Fruit fly (Drosophila melanogaster) whole organism, embryonic: ENCODE results near the gene Kdm3.

Experiments used
- Blimp-1 ChIP-seq: fragments of 200-800 bp; sonication (Bioruptor generic); optimal IDR thresholded peaks from 3 replicates; lab custom pipeline; 2018; ENCODE audit warnings: missing biosample characterization, missing genetic modification characterization, mild to moderate bottlenecking, moderate library complexity, missing genetic modification reagents
- Bteb2 ChIP-seq: fragments of 200-800 bp; sonication (Bioruptor generic); optimal IDR thresholded peaks from 2 replicates; lab custom pipeline; 2016; ENCODE audit warnings: missing biosample characterization, missing genetic modification characterization
- CG10267 ChIP-seq: fragments of 200-800 bp; sonication (Bioruptor generic); optimal IDR thresholded peaks from 2 replicates; lab custom pipeline; 2018; ENCODE audit warnings: missing biosample characterization, mild to moderate bottlenecking, missing genetic modification characterization, moderate library complexity
- CG10565 ChIP-seq: fragments of 200-800 bp; sonication (Bioruptor generic); optimal IDR thresholded peaks from 3 replicates; lab custom pipeline; 2016; ENCODE audit warnings: missing biosample characterization, mild to moderate bottlenecking, missing genetic modification characterization
- CG11085 ChIP-seq: fragments of 200-800 bp; sonication (Bioruptor generic); IDR thresholded peaks from 2 replicates; pipeline ENCODE4 v1.3.6; 2022; ENCODE audit warnings: missing biosample characterization, missing genetic modification characterization
- CG12155 ChIP-seq: fragments of 200-800 bp; sonication (Bioruptor generic); optimal IDR thresholded peaks from 3 replicates; lab custom pipeline; 2016; ENCODE audit warnings: missing biosample characterization, missing genetic modification characterization
- CG12659 ChIP-seq: fragments of 200-800 bp; sonication (Bioruptor generic); optimal IDR thresholded peaks from 3 replicates; lab custom pipeline; 2017; ENCODE audit warnings: mild to moderate bottlenecking, missing biosample characterization, missing genetic modification reagents, missing genetic modification characterization
- CG14050 ChIP-seq: fragments of 200-800 bp; sonication (Bioruptor generic); IDR thresholded peaks from 3 replicates; pipeline ENCODE4 v1.3.6; 2022; ENCODE audit warnings: missing biosample characterization, missing genetic modification characterization
- CG15011 ChIP-seq: fragments of 200-800 bp; sonication (Bioruptor generic); optimal IDR thresholded peaks from 3 replicates; lab custom pipeline; 2018; ENCODE audit warnings: missing biosample characterization, mild to moderate bottlenecking, missing genetic modification characterization
- CG17186 ChIP-seq: fragments of 200-800 bp; sonication (Bioruptor generic); optimal IDR thresholded peaks from 3 replicates; lab custom pipeline; 2017; ENCODE audit warnings: missing biosample characterization, missing genetic modification reagents, missing genetic modification characterization
- CG2889 ChIP-seq: fragments of 200-800 bp; sonication (Bioruptor generic); IDR thresholded peaks from 3 replicates; pipeline ENCODE4 v1.3.6; 2022; ENCODE audit warnings: missing biosample characterization, missing genetic modification characterization
- CG3163 ChIP-seq: fragments of 200-800 bp; sonication (Bioruptor generic); optimal IDR thresholded peaks from 3 replicates; lab custom pipeline; 2016; ENCODE audit warnings: missing biosample characterization, missing genetic modification characterization
- CG32532 ChIP-seq: fragments of 200-800 bp; sonication (Bioruptor generic); IDR thresholded peaks from 2 replicates; pipeline ENCODE4 v1.3.6; 2022; ENCODE audit warnings: missing biosample characterization, missing genetic modification characterization
- CG3995 ChIP-seq: fragments of 200-800 bp; sonication (Bioruptor generic); optimal IDR thresholded peaks from 3 replicates; lab custom pipeline; 2016; ENCODE audit warnings: missing biosample characterization, missing genetic modification characterization
- CG4424 ChIP-seq: fragments of 200-800 bp; sonication (Bioruptor generic); optimal IDR thresholded peaks from 3 replicates; lab custom pipeline; 2016; ENCODE audit warnings: missing biosample characterization, missing genetic modification characterization
- CG5180 ChIP-seq: fragments of 200-800 bp; sonication (Bioruptor generic); optimal IDR thresholded peaks from 3 replicates; lab custom pipeline; 2017; ENCODE audit warnings: missing biosample characterization, missing genetic modification characterization, mild to moderate bottlenecking, moderate library complexity, missing genetic modification reagents
- CG6654 ChIP-seq: fragments of 200-800 bp; sonication (Bioruptor generic); optimal IDR thresholded peaks from 2 replicates; lab custom pipeline; 2017; ENCODE audit warnings: missing biosample characterization, mild to moderate bottlenecking, missing genetic modification characterization
- CG7745 ChIP-seq: fragments of 200-800 bp; sonication (Bioruptor generic); optimal IDR thresholded peaks from 2 replicates; lab custom pipeline; 2018; ENCODE audit warnings: missing biosample characterization, mild to moderate bottlenecking, missing genetic modification characterization, moderate library complexity
- CG7963 ChIP-seq: fragments of 200-800 bp; sonication (Bioruptor generic); IDR thresholded peaks from 3 replicates; pipeline ENCODE4 v1.3.6; 2022; ENCODE audit warnings: missing biosample characterization, missing genetic modification characterization; ENCODE audit not compliant: partially characterized antibody
- CG8281 ChIP-seq: fragments of 200-800 bp; sonication (Bioruptor generic); optimal IDR thresholded peaks from 2 replicates; lab custom pipeline; 2018; ENCODE audit warnings: missing biosample characterization, mild to moderate bottlenecking, missing genetic modification characterization, moderate library complexity
- CG9727 ChIP-seq: fragments of 200-800 bp; sonication (Bioruptor generic); optimal IDR thresholded peaks from 3 replicates; lab custom pipeline; 2017; ENCODE audit warnings: missing biosample characterization, mild to moderate bottlenecking, missing genetic modification characterization
- CG9817 ChIP-seq: fragments of 200-800 bp; sonication (Bioruptor generic); optimal IDR thresholded peaks from 2 replicates; lab custom pipeline; 2018; ENCODE audit warnings: missing biosample characterization, mild to moderate bottlenecking, missing genetic modification characterization, moderate library complexity
- CTCF ChIP-seq: fragments of 200-800 bp; sonication (Bioruptor generic); optimal IDR thresholded peaks from 2 replicates; lab custom pipeline; 2017; ENCODE audit warnings: missing biosample characterization, mild to moderate bottlenecking, missing genetic modification characterization, moderate library complexity
- Camta ChIP-seq: fragments of 200-800 bp; sonication (Bioruptor generic); optimal IDR thresholded peaks from 2 replicates; lab custom pipeline; 2016; ENCODE audit warnings: missing biosample characterization, missing genetic modification characterization
- Dll ChIP-seq: fragments of 200-800 bp; sonication (Bioruptor generic); IDR thresholded peaks from 4 replicates; pipeline ENCODE4 v1.3.6; 2022; ENCODE audit warnings: missing biosample characterization, missing genetic modification characterization; ENCODE audit not compliant: partially characterized antibody
- Hand ChIP-seq: fragments of 200-800 bp; sonication (Bioruptor generic); optimal IDR thresholded peaks from 2 replicates; lab custom pipeline; 2017; ENCODE audit warnings: mild to moderate bottlenecking, missing biosample characterization, missing genetic modification reagents, missing genetic modification characterization
- NC2β ChIP-seq: fragments of 200-800 bp; sonication (Bioruptor generic); optimal IDR thresholded peaks from 2 replicates; lab custom pipeline; 2016; ENCODE audit warnings: missing biosample characterization, missing genetic modification characterization
- Nf-YB ChIP-seq: fragments of 200-800 bp; sonication (Bioruptor generic); optimal IDR thresholded peaks from 3 replicates; lab custom pipeline; 2019; ENCODE audit warnings: missing biosample characterization, mild to moderate bottlenecking, missing genetic modification characterization, moderate library complexity
- Oaz ChIP-seq: fragments of 200-800 bp; sonication (Bioruptor generic); IDR thresholded peaks from 2 replicates; pipeline ENCODE4 v1.3.6; 2022; ENCODE audit warnings: missing biosample characterization, missing genetic modification characterization
- TFAM ChIP-seq: fragments of 200-800 bp; sonication (Bioruptor generic); optimal IDR thresholded peaks from 2 replicates; lab custom pipeline; 2017; ENCODE audit warnings: missing biosample characterization, missing genetic modification characterization, inconsistent platforms
- ara ChIP-seq: fragments of 200-800 bp; sonication (Bioruptor generic); IDR thresholded peaks from 2 replicates; pipeline ENCODE4 v1.3.6; 2022; ENCODE audit warnings: missing biosample characterization, missing genetic modification characterization
- ash1 ChIP-seq: fragments of 200-800 bp; sonication (Bioruptor generic); optimal IDR thresholded peaks from 2 replicates; lab custom pipeline; 2018; ENCODE audit warnings: missing biosample characterization, mild to moderate bottlenecking, missing genetic modification characterization
- bowl ChIP-seq: fragments of 200-800 bp; sonication (Bioruptor generic); IDR thresholded peaks from 2 replicates; pipeline ENCODE4 v1.3.6; 2022; ENCODE audit warnings: missing biosample characterization, missing genetic modification characterization
- corto ChIP-seq: fragments of 200-800 bp; sonication (Bioruptor generic); optimal IDR thresholded peaks from 2 replicates; lab custom pipeline; 2016; ENCODE audit warnings: missing biosample characterization, mild to moderate bottlenecking, missing genetic modification characterization, moderate library complexity
- crol ChIP-seq: fragments of 200-800 bp; sonication (Bioruptor generic); IDR thresholded peaks from 2 replicates; pipeline ENCODE4 v1.3.6; 2022; ENCODE audit warnings: missing biosample characterization, missing genetic modification characterization
- dan ChIP-seq: fragments of 200-800 bp; sonication (Bioruptor generic); IDR thresholded peaks from 2 replicates; pipeline ENCODE4 v1.3.6; 2022; ENCODE audit warnings: missing biosample characterization, missing genetic modification characterization
- ems ChIP-seq: fragments of 200-800 bp; sonication (Bioruptor generic); optimal IDR thresholded peaks from 3 replicates; lab custom pipeline; 2016; ENCODE audit warnings: missing biosample characterization, missing genetic modification characterization
- gt ChIP-seq: fragments of 200-800 bp; sonication (Bioruptor generic); IDR thresholded peaks from 2 replicates; pipeline ENCODE4 v1.3.6; 2022; ENCODE audit warnings: missing biosample characterization, missing genetic modification characterization
- insv ChIP-seq, 2 experiments: fragments of 200-800 bp; sonication (Bioruptor generic); optimal IDR thresholded peaks; 3 replicates each; lab custom pipeline; 2016 to 2018; ENCODE audit warnings: missing biosample characterization in 2 of 2, missing genetic modification characterization in 2 of 2
- nerfin-1 ChIP-seq: fragments of 200-800 bp; sonication (Bioruptor generic); optimal IDR thresholded peaks from 3 replicates; lab custom pipeline; 2019; ENCODE audit warnings: missing biosample characterization, mild to moderate bottlenecking, missing genetic modification characterization, moderate library complexity
- nom ChIP-seq: fragments of 200-800 bp; sonication (Bioruptor generic); optimal IDR thresholded peaks from 2 replicates; lab custom pipeline; 2017; ENCODE audit warnings: missing biosample characterization, missing genetic modification characterization, mild to moderate bottlenecking, moderate library complexity, missing genetic modification reagents
- p53 ChIP-seq: fragments of 200-800 bp; sonication (Bioruptor generic); optimal IDR thresholded peaks from 2 replicates; lab custom pipeline; 2016; ENCODE audit warnings: missing biosample characterization, missing genetic modification characterization
- pfk ChIP-seq: fragments of 200-800 bp; sonication (Bioruptor generic); optimal IDR thresholded peaks from 2 replicates; lab custom pipeline; 2018; ENCODE audit warnings: missing biosample characterization, mild to moderate bottlenecking, missing genetic modification characterization, moderate library complexity
- phol ChIP-seq: fragments of 200-800 bp; sonication (Bioruptor generic); optimal IDR thresholded peaks from 3 replicates; lab custom pipeline; 2018; ENCODE audit warnings: missing biosample characterization, mild to moderate bottlenecking, missing genetic modification characterization, moderate library complexity
- ranshi ChIP-seq: fragments of 200-800 bp; sonication (Bioruptor generic); IDR thresholded peaks from 2 replicates; pipeline ENCODE4 v1.3.6; 2022; ENCODE audit warnings: missing biosample characterization, missing genetic modification characterization
- sisA ChIP-seq: fragments of 200-800 bp; sonication (Bioruptor generic); IDR thresholded peaks from 2 replicates; pipeline ENCODE4 v1.3.6; 2022; ENCODE audit warnings: missing biosample characterization, missing genetic modification characterization
- slp2 ChIP-seq: fragments of 200-800 bp; sonication (Bioruptor generic); optimal IDR thresholded peaks from 2 replicates; lab custom pipeline; 2016; ENCODE audit warnings: missing biosample characterization, missing genetic modification characterization
- sug ChIP-seq: fragments of 200-800 bp; optimal IDR thresholded peaks from 2 replicates; lab custom pipeline; 2019; ENCODE audit warnings: missing biosample characterization, mild to moderate bottlenecking, missing genetic modification characterization, moderate library complexity
- unpg ChIP-seq: fragments of 200-800 bp; sonication (Bioruptor generic); optimal IDR thresholded peaks from 3 replicates; lab custom pipeline; 2018; ENCODE audit warnings: missing biosample characterization, mild to moderate bottlenecking, missing genetic modification characterization, moderate library complexity
- usp ChIP-seq: fragments of >200 bp; optimal IDR thresholded peaks from 2 replicates; lab custom pipeline; 2017; ENCODE audit warnings: missing biosample characterization, missing genetic modification characterization
- zen ChIP-seq: fragments of 200-800 bp; sonication (Bioruptor generic); optimal IDR thresholded peaks from 3 replicates; lab custom pipeline; 2018; ENCODE audit warnings: missing biosample characterization, mild to moderate bottlenecking, missing genetic modification characterization, moderate library complexity

The Kdm3 gene

dm6 chr3R:9515860-9516344 lies at the start of gene Kdm3, which contains the start of the genes mRpL47 and CG8176 (continued):
- no peak for TF ChIP-seq CG15011 (GFP tag; lab: Kevin White, UChicago)
- TF ChIP-seq CG9727 (GFP tag; lab: Kevin White, UChicago), result peak; percentile 28
- TF ChIP-seq insv (GFP tag; optimal IDR thresholded peaks at IDR 0.05; lab: Kevin White, UChicago), result peak in 1 of 2 experiments; percentile 52
- no peak for TF ChIP-seq ranshi (GFP tag; lab: Robert Waterston, UW)
- peak; percentile 74 for TF ChIP-seq sug (tag; lab: Kevin White, UChicago)
- TF ChIP-seq unpg (GFP tag; lab: Kevin White, UChicago), result peak; percentile 25
- no peak for TF ChIP-seq CG7963 (GFP tag; lab: Robert Waterston, UW)
- peak; percentile 26 for TF ChIP-seq pfk (GFP tag; lab: Kevin White, UChicago)
- TF ChIP-seq CG14050, result no peak
- TF ChIP-seq nom, result no peak
- peak; percentile 74 for TF ChIP-seq p53 (GFP tag; lab: Kevin White, UChicago)
- peak; percentile 70 for TF ChIP-seq CG10267 (tag; lab: Kevin White, UChicago)
- peak; percentile 78 for TF ChIP-seq NC2β (GFP tag; lab: Kevin White, UChicago)
- no peak for TF ChIP-seq ara (GFP tag; lab: Robert Waterston, UW)
- no peak for TF ChIP-seq Blimp-1 (GFP tag; lab: Kevin White, UChicago)
- no peak for TF ChIP-seq CG5180 (GFP tag; lab: Kevin White, UChicago)
- TF ChIP-seq CG8281, result no peak
- peak; percentile 35 for TF ChIP-seq ems (GFP tag; lab: Kevin White, UChicago)
- TF ChIP-seq Camta, result peak; percentile 23
- TF ChIP-seq CG32532 (GFP tag; lab: Robert Waterston, UW), result no peak
- TF ChIP-seq CG9817 (tag; lab: Kevin White, UChicago), result peak; percentile 58
- TF ChIP-seq CG3995, result no peak
- TF ChIP-seq sisA (GFP tag; lab: Robert Waterston, UW), result no peak
- no peak for TF ChIP-seq corto (GFP tag; lab: Kevin White, UChicago)
- no peak for TF ChIP-seq Oaz (GFP tag; lab: Robert Waterston, UW)
- no peak for TF ChIP-seq crol (GFP tag; lab: Robert Waterston, UW)
- TF ChIP-seq CG3163 (GFP tag; lab: Kevin White, UChicago), result peak; percentile 61
- peak; percentile 66 for TF ChIP-seq zen (tag; lab: Kevin White, UChicago)
- TF ChIP-seq bowl, result no peak
- TF ChIP-seq usp (GFP tag; lab: Kevin White, UChicago), result no peak
- TF ChIP-seq CG6654 (GFP tag; lab: Kevin White, UChicago), result no peak
- TF ChIP-seq CG17186 (GFP tag; lab: Kevin White, UChicago), result peak; percentile 97
- no peak for TF ChIP-seq CG4424 (GFP tag; lab: Kevin White, UChicago)
- TF ChIP-seq CTCF (GFP tag; lab: Kevin White, UChicago), result peak; percentile 45
- peak; percentile 58 for TF ChIP-seq slp2 (GFP tag; lab: Kevin White, UChicago)
- no peak for TF ChIP-seq CG10565 (GFP tag; lab: Kevin White, UChicago)
- no peak for TF ChIP-seq TFAM (GFP tag; lab: Kevin White, UChicago)
- TF ChIP-seq CG11085 (GFP tag; lab: Robert Waterston, UW), result no peak
- no peak for TF ChIP-seq CG2889 (GFP tag; lab: Robert Waterston, UW)
- no peak for TF ChIP-seq ash1 (GFP tag; lab: Kevin White, UChicago)
- no peak for TF ChIP-seq dan (GFP tag; lab: Robert Waterston, UW)
- TF ChIP-seq gt (GFP tag; lab: Robert Waterston, UW), result no peak
- TF ChIP-seq Dll (GFP tag; lab: Robert Waterston, UW), result no peak
- TF ChIP-seq CG7745, result peak; percentile 55
- TF ChIP-seq Bteb2 (GFP tag; lab: Kevin White, UChicago), result peak; percentile 61
- no peak for TF ChIP-seq Hand (GFP tag; lab: Kevin White, UChicago)
- peak; percentile 87 for TF ChIP-seq phol
- TF ChIP-seq Nf-YB (GFP tag; lab: Kevin White, UChicago), result no peak
- peak; percentile 70 for TF ChIP-seq CG12155 (GFP tag; lab: Kevin White, UChicago)
- peak; percentile 81 for TF ChIP-seq nerfin-1
- TF ChIP-seq CG12659 (GFP tag; lab: Kevin White, UChicago), result peak; percentile 90
